Worm (Caenorhabditis elegans) whole organism, midembryonic: ENCODE data around the gene gsto-1.

Experiments
- cog-1 ChIP-seq: sonication (generic microtip); optimal IDR thresholded peaks from 2 replicates; lab custom pipeline; 2016; ENCODE audit warnings: missing genetic modification characterization, missing compliant biosample characterization
- flt-1 ChIP-seq: fragments of 200-800 bp; sonication (Bioruptor generic); IDR thresholded peaks from 2 replicates; pipeline ENCODE4 v1.3.6; 2022; ENCODE audit warnings: missing genetic modification characterization, missing compliant biosample characterization
- ref-1 ChIP-seq: fragments of 200-800 bp; sonication (Bioruptor generic); conservative IDR thresholded peaks from 2 replicates; pipeline ENCODE4 v1.3.6; 2022; ENCODE audit warnings: missing genetic modification reagents, missing genetic modification characterization, missing compliant biosample characterization
- tab-1 ChIP-seq: fragments of 200-800 bp; sonication (Bioruptor generic); IDR thresholded peaks from 2 replicates; pipeline ENCODE4 v1.3.6; 2022; ENCODE audit warnings: missing genetic modification characterization, missing compliant biosample characterization

- no peak for TF ChIP-seq ref-1 (GFP tag; lab: Robert Waterston, UW)
- no peak for TF ChIP-seq tab-1 (GFP tag; lab: Robert Waterston, UW)
- no peak for TF ChIP-seq cog-1 (tag; lab: Kevin White, UChicago)
- no peak for TF ChIP-seq flt-1 (GFP tag; lab: Robert Waterston, UW)
Measured at ce11 chrIII:7972061-7972460, 25.2 kb upstream of the gsto-1 start, which contains the start of gene F54H12.5.
